Worm (Caenorhabditis elegans) whole organism, young adult: Measurements from ENCODE around the gene nhr-25.

Experiments used
- D2030.7 ChIP-seq: fragments of 200-800 bp; sonication (Bioruptor generic); IDR thresholded peaks from 2 replicates; pipeline ENCODE4 v1.3.6; 2022; ENCODE audit warnings: missing genetic modification reagents, missing genetic modification characterization, missing compliant biosample characterization
- F49E8.2 ChIP-seq: sonication (generic microtip); optimal IDR thresholded peaks from 3 replicates; lab custom pipeline; 2017; ENCODE audit warnings: missing genetic modification characterization, mild to moderate bottlenecking, missing compliant biosample characterization, antibody characterized with exemption, moderate library complexity; ENCODE audit not compliant: insufficient read depth
- F57A8.1 ChIP-seq: fragments of 200-800 bp; sonication (Bioruptor generic); optimal IDR thresholded peaks from 2 replicates; lab custom pipeline; 2018; ENCODE audit warnings: mild to moderate bottlenecking, missing genetic modification characterization, moderate library complexity, missing compliant biosample characterization
- snpc-4 ChIP-seq, 5 experiments: fragments of 150-350 bp in 1 of 5; sonication (generic microtip) in 4 of 5; optimal IDR thresholded peaks; 2 replicates each; lab custom pipeline; 2014 to 2018; ENCODE audit warnings: missing genetic modification characterization in 5 of 5, missing biosample characterization in 3 of 5, antibody characterized with exemption in 2 of 5, mild to moderate bottlenecking in 2 of 5, missing compliant biosample characterization in 2 of 5, missing genotype in 2 of 5, moderate library complexity in 2 of 5, missing genetic modification reagents in 1 of 5
- tbp1 ChIP-seq: fragments of 200-800 bp; sonication (Bioruptor generic); optimal IDR thresholded peaks from 2 replicates; lab custom pipeline; 2018; ENCODE audit warnings: mild to moderate bottlenecking, missing genetic modification characterization, missing compliant biosample characterization
- unc-62 ChIP-seq: fragments of 150-350 bp; optimal IDR thresholded peaks from 2 replicates; lab custom pipeline; 2014; ENCODE audit warnings: missing biosample characterization, missing genetic modification reagents, missing genetic modification characterization

DNA sequence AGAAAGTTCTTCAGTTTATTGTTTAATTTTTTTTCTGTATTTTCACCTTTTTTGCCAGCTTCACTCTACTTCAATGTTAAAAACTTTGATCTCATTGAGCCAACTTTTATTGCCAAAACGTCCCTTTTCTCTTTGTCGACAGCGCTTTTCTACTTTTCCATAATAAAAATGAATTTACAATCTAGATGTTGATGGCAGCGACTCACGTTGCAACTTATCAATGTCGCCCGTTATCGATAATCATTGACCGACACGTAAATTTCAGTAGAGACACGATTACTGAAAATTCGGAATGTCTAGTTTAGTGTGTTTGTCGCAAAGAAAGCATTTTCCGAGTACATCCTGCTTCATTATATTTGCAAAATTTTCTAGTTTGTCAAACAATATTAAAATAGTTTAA lies 28.5 kb upstream of the nhr-25 start:
- TF ChIP-seq F57A8.1 (GFP tag; lab: Kevin White, UChicago) (no peak), D2030.7 (GFP tag; lab: Robert Waterston, UW) (no peak), unc-62 (GFP tag; lab: Kevin White, UChicago) (no peak), tbp1 (GFP tag; lab: Kevin White, UChicago) (no peak), F49E8.2 (tag; lab: Kevin White, UChicago) (no peak), snpc-4 (GFP tag; optimal IDR thresholded peaks at IDR 0.05; lab: Kevin White, UChicago) (no peak), snpc-4 (tag; optimal IDR thresholded peaks at IDR 0.05; lab: Kevin White, UChicago) (no peak)
